Worm (Caenorhabditis elegans): Measurements from ENCODE around the gene F38C2.1.
"Not testable (repeated sequence)": the region's sequence is repeated elsewhere in the genome, so short reads cannot be mapped to it uniquely, and the experiment has no call there.

F38C2.1 gene

DNA sequence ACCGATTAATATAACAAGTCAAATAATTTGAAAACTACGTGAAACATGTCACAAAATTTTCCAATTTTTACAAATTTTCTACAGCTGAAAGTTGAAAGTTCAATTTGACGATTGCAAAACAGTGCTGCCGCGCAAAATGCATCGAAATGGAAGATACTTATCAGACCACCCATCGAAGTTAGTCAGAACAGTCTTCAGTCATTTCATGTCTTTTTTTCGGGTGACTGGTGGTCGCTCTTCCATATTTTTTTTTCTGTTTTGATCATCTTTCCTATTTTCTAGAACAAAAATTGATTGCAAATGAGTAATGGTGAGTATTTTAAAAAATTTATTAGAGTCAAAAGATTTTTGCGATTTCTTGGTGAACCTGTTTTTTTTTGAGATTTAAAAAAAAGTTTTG, at the start of gene F38C2.1:
Gene F38C2.1, plus strand, starts transcription at position 301 of the 400 bp plus-strand sequence.
- TF ChIP-seq F33H1.4 (GFP tag; IDR thresholded peaks at IDR 0.05) = no peak
- no peak for TF ChIP-seq egl-18 (GFP tag; IDR thresholded peaks at IDR 0.05)
- no peak for TF ChIP-seq tbp1 (GFP tag; optimal IDR thresholded peaks at IDR 0.05)
- TF ChIP-seq lin-40 (tag; optimal IDR thresholded peaks at IDR 0.05) = no peak
- no peak for TF ChIP-seq ztf-6 (GFP tag; IDR thresholded peaks at IDR 0.05)
- TF ChIP-seq let-526 (GFP tag; IDR thresholded peaks at IDR 0.05) = no peak
- TF ChIP-seq K12H6.12 (tag; optimal IDR thresholded peaks at IDR 0.05) = no peak
- no peak for TF ChIP-seq F23B12.7 (tag; optimal IDR thresholded peaks at IDR 0.05; ENCODE audit: insufficient read depth)
- no peak for TF ChIP-seq hlh-26 (GFP tag; conservative IDR thresholded peaks at IDR 0.05)
- no peak for TF ChIP-seq sdz-38 (tag; optimal IDR thresholded peaks at IDR 0.05)
- TF ChIP-seq ceh-91 (GFP tag; IDR thresholded peaks at IDR 0.05) = no peak
- no peak for TF ChIP-seq fkh-3 (tag; optimal IDR thresholded peaks at IDR 0.05)
- TF ChIP-seq ztf-18 (tag; optimal IDR thresholded peaks at IDR 0.05) = no peak
- no peak for TF ChIP-seq lsy-27 (tag; optimal IDR thresholded peaks at IDR 0.05; ENCODE audit: borderline replicate concordance, insufficient read depth)

DNA sequence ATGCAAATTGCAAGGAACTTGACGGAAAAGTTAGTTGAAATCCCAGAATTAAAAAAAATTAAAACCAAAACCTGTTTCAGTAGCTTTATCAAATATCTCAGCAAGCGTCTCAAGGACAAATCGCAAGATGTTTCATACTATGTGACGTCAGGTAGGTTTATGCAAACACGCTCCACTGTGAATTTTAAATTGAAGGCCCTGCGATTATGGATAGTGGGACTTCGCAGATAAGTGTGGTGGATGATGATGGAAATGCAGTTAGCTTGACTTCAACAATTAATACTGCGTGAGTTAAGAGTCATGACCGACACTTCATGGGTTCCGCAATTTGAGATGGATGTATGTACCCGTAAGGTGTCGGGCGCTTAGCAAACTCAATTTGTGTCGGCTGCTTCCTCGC, 47.4 kb upstream of the F38C2.1 start:
- TF ChIP-seq let-607 (tag; optimal IDR thresholded peaks at IDR 0.05) (no peak), B0035.1 (tag; optimal IDR thresholded peaks at IDR 0.05) (no peak), snpc-4 (GFP tag; optimal IDR thresholded peaks at IDR 0.05) (no peak), snpc-4 (tag; optimal IDR thresholded peaks at IDR 0.05) (peak in 2 of 4 experiments; percentile 15 to 77), snpc-1.1 (tag; optimal IDR thresholded peaks at IDR 0.05; ENCODE audit: insufficient read depth) (peak; percentile 6), attf-3 (GFP tag; conservative IDR thresholded peaks at IDR 0.05) (no peak)

DNA sequence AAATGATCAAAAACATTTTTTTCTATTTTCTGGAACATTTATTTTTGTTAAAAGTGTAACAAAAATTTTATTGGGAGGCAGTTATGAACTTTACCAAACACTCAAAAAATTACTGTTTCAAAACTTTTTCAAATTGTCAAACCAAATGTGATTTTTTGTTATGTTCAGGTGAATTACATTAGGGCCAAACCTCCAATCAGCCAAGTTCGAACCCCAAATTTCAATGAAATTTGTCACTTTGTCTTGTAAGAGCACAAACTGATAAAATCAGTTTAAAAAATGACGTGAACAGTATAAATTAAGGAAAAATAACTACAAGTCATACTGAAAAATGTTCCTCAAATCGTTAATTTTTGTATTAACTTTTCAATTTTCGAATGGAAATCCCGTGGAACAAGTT, 45.2 kb upstream of the F38C2.1 start, which contains the start of gene H25K10.1:
Gene H25K10.1, plus strand, starts transcription at position 301 of the 400 bp plus-strand sequence.
- TF ChIP-seq nfyb-1 (GFP tag; IDR thresholded peaks at IDR 0.05) (no peak), F10E7.11 (tag; optimal IDR thresholded peaks at IDR 0.05) (no peak)

DNA sequence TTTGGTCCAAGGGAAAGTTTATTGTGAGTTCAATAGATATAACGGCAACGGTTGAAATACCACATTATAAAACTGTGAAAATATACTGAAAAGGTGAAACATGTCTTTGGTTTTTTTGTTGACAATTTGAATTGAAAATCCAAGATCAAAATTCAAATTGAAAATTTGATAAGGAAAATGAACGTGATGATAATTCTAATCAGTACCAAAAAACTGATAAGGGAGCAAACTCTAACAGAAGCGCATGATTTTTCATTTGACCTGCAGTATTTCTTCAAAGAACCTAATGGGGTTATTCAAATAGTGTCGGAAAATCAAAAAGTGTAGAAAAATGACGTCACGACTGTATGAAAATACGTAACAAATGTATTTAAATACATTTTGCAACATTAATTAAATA, 43.9 kb upstream of the F38C2.1 start:
- TF ChIP-seq C06A6.2 (GFP tag; conservative IDR thresholded peaks at IDR 0.05) = no peak
- peak; percentile 66 for TF ChIP-seq nhr-80 (tag; optimal IDR thresholded peaks at IDR 0.05)
- no peak for TF ChIP-seq Y95B8A.8 (GFP tag; IDR thresholded peaks at IDR 0.05)

DNA sequence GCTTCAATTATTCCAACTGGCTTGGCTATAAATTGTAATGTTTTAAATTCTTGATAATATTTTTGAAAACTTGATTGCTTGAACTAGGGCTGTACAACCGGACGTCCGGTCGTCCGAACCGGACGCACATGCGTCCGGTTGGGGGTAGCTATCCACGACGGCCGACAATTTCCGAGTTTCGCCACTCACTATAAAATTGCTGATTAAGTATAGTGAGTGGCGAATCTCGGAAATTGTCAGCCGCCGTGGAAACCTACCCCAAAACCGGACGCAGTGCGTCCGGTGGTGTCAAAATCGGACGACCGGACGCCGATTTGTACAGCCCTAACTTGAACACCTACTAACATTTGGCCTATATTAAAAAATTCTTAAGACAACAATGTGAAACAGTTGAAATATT, 37.8 kb upstream of the F38C2.1 start:
- TF ChIP-seq snpc-4 (GFP tag; optimal IDR thresholded peaks at IDR 0.05) = not testable (repeated sequence)
- TF ChIP-seq snpc-4 (tag; optimal IDR thresholded peaks at IDR 0.05) = peak; percentile 20 to 92 (median 65)
- TF ChIP-seq snpc-1.1 (tag; optimal IDR thresholded peaks at IDR 0.05; ENCODE audit: insufficient read depth) = peak; percentile 52
- peak; percentile 78 for TF ChIP-seq attf-6 (GFP tag; IDR thresholded peaks at IDR 0.05)

DNA sequence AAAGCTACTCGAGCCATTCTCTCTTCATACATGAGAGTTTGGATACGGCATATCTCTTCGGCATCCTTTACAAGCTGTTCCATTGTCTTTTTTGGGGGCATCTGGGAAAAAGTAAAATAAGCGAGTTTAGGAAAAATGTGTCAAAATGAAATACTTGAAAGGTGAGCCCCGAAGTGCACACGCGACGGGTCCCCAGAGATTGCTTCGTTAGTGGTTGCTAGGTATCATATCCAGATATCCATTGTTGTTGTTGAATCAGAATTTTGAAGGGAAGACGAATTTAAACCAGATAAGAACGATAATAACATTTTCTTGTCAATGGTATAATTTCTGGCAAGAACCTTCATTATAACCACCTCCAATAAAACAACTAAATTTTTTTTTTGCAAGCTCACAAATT, 36.3 kb upstream of the F38C2.1 start, which contains the start of gene H25K10.2:
Gene H25K10.2, minus strand, starts transcription at position 101 of the 400 bp plus-strand sequence.
- TF ChIP-seq nhr-80 (tag; optimal IDR thresholded peaks at IDR 0.05) (no peak), D2030.7 (GFP tag; IDR thresholded peaks at IDR 0.05) (no peak), cebp-2 (GFP tag; IDR thresholded peaks at IDR 0.05) (no peak), ztf-18 (tag; optimal IDR thresholded peaks at IDR 0.05) (no peak), F37B4.10 (GFP tag; IDR thresholded peaks at IDR 0.05) (no peak), lir-1 (GFP tag; conservative IDR thresholded peaks at IDR 0.05) (no peak), madf-3 (GFP tag; IDR thresholded peaks at IDR 0.05) (no peak), mcd-1 (GFP tag; IDR thresholded peaks at IDR 0.05) (no peak), lin-40 (tag; optimal IDR thresholded peaks at IDR 0.05) (no peak), him-1 (tag; optimal IDR thresholded peaks at IDR 0.05) (no peak), attf-6 (GFP tag; IDR thresholded peaks at IDR 0.05) (no peak), Y79H2A.3 (GFP tag; conservative IDR thresholded peaks at IDR 0.05) (no peak)

Measured in whole organism, young adult.